Fruit fly (Drosophila melanogaster): ENCODE results near the gene U4-U6-60K.

The U4-U6-60K gene

DNA sequence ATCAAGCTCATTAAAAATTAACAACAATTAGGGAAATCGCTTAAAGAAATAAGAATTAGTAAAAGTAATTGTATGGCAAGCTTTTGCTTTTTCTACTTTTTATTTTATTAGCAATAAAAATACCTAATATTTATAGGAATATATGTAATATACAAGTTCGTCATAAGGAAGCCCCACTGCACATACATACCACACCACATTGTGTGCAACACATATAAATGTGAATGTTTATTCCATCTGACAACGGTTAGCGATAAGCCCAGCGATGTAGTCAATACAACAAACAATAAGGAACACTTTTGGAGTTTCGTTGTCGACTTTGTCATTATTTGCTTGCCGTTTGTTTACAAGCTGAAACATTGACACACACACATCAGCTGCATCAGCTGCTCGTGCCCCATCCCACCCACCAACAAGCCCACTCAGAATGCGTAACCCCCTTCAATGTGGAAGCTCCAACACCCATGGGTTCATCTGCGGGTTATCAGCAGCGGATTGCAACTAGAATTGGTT lies 28.4 kb downstream of the U4-U6-60K start (continued):
- no peak for TF ChIP-seq Dad (GFP tag; optimal IDR thresholded peaks at IDR 0.05)
- TF ChIP-seq btn (GFP tag; optimal IDR thresholded peaks at IDR 0.05): peak; percentile 43
- peak; percentile 70 for TF ChIP-seq Sry-β (GFP tag; optimal IDR thresholded peaks at IDR 0.05)
- TF ChIP-seq CG13424 (tag; optimal IDR thresholded peaks at IDR 0.05): peak; percentile 73
- no peak; the same call in 1 of the 2 replicates for TF ChIP-seq sisA (GFP tag; IDR thresholded peaks at IDR 0.05)
- TF ChIP-seq hb (GFP tag; IDR thresholded peaks at IDR 0.05; ENCODE audit: partially characterized antibody): no peak
- TF ChIP-seq HmgZ (tag; optimal IDR thresholded peaks at IDR 0.05): peak; percentile 23
- no peak for TF ChIP-seq Rfx (GFP tag; IDR thresholded peaks at IDR 0.05)
- TF ChIP-seq en (GFP tag; optimal IDR thresholded peaks at IDR 0.05): peak; percentile 48
- peak; percentile 55; the same call in 1 of the 2 replicates for TF ChIP-seq CG17328 (GFP tag; IDR thresholded peaks at IDR 0.05)
- peak; percentile 11 for TF ChIP-seq CG1647 (GFP tag; optimal IDR thresholded peaks at IDR 0.05)
- peak; percentile 90 for TF ChIP-seq nerfin-1 (tag; optimal IDR thresholded peaks at IDR 0.05)
- TF ChIP-seq sens (GFP tag): peak; percentile 96
- no peak for TF ChIP-seq fu2 (GFP tag; optimal IDR thresholded peaks at IDR 0.05)
- TF ChIP-seq CG5180 (GFP tag; optimal IDR thresholded peaks at IDR 0.05): peak; percentile 80
- TF ChIP-seq Nf-YB (GFP tag; optimal IDR thresholded peaks at IDR 0.05): peak; percentile 66
- no peak for TF ChIP-seq Poxn (GFP tag; IDR thresholded peaks at IDR 0.05)
- TF ChIP-seq gem (tag; optimal IDR thresholded peaks at IDR 0.05): peak; percentile 82
- no peak for TF ChIP-seq bowl (GFP tag; IDR thresholded peaks at IDR 0.05)
- peak; percentile 67 for TF ChIP-seq CG10462 (GFP tag; optimal IDR thresholded peaks at IDR 0.05)
- no peak for TF ChIP-seq pita (GFP tag; optimal IDR thresholded peaks at IDR 0.05)
- peak; percentile 25 for TF ChIP-seq Fer2 (tag; optimal IDR thresholded peaks at IDR 0.05)
- TF ChIP-seq Six4 (GFP tag; optimal IDR thresholded peaks at IDR 0.05): peak; percentile 66
- TF ChIP-seq HmgD (GFP tag; optimal IDR thresholded peaks at IDR 0.05): peak; percentile 21
- peak; percentile 61; the same call in 1 of the 2 replicates for TF ChIP-seq HLH3B (GFP tag; IDR thresholded peaks at IDR 0.05)
- peak; percentile 19; the same call in 1 of the 2 replicates for TF ChIP-seq E2f2 (GFP tag; IDR thresholded peaks at IDR 0.05)
- no peak for TF ChIP-seq Ets97D (GFP tag; optimal IDR thresholded peaks at IDR 0.05)
- peak; percentile 54 for TF ChIP-seq Hsf (GFP tag; optimal IDR thresholded peaks at IDR 0.05)
- peak; percentile 66 for TF ChIP-seq bab2 (GFP tag; optimal IDR thresholded peaks at IDR 0.05)
- no peak for TF ChIP-seq seq (GFP tag; IDR thresholded peaks at IDR 0.05)
- 0 out of 4 replicates have a peak, but pooled peaks have one; percentile 23 for TF ChIP-seq chinmo (GFP tag; IDR thresholded peaks at IDR 0.05; ENCODE audit: partially characterized antibody)
- TF ChIP-seq bigmax (GFP tag; optimal IDR thresholded peaks at IDR 0.05): peak; percentile 63
- no peak for TF ChIP-seq Hand (GFP tag; optimal IDR thresholded peaks at IDR 0.05)
- no peak for TF ChIP-seq CG11696 (GFP tag; IDR thresholded peaks at IDR 0.05)
- no peak for TF ChIP-seq wdn (GFP tag; IDR thresholded peaks at IDR 0.05)
- TF ChIP-seq NK7.1 (GFP tag; optimal IDR thresholded peaks at IDR 0.05): no peak
- no peak for TF ChIP-seq gcm2 (GFP tag; optimal IDR thresholded peaks at IDR 0.05)
- TF ChIP-seq Bteb2 (GFP tag; optimal IDR thresholded peaks at IDR 0.05): no peak
- TF ChIP-seq NFAT (GFP tag; IDR thresholded peaks at IDR 0.05): no peak
- TF ChIP-seq CG13296 (GFP tag; optimal IDR thresholded peaks at IDR 0.05): peak; percentile 34
- peak; percentile 5 for TF ChIP-seq Myb (GFP tag; optimal IDR thresholded peaks at IDR 0.05)
- TF ChIP-seq zen2 (GFP tag; IDR thresholded peaks at IDR 0.05; ENCODE audit: partially characterized antibody): no peak
- peak; percentile 27 for TF ChIP-seq tin (GFP tag; optimal IDR thresholded peaks at IDR 0.05)
- peak; percentile 66 for TF ChIP-seq scrt (GFP tag; optimal IDR thresholded peaks at IDR 0.05)
- TF ChIP-seq CG7963 (GFP tag; IDR thresholded peaks at IDR 0.05; ENCODE audit: partially characterized antibody): no peak
- peak; percentile 26 for TF ChIP-seq Sry-δ (GFP tag; optimal IDR thresholded peaks at IDR 0.05)
- TF ChIP-seq exex (tag; optimal IDR thresholded peaks at IDR 0.05): peak; percentile 2
- TF ChIP-seq CG33557 (GFP tag; optimal IDR thresholded peaks at IDR 0.05): peak; percentile 98
- peak; percentile 94 for TF ChIP-seq CG4707 (GFP tag; optimal IDR thresholded peaks at IDR 0.05)
- peak; percentile 53 for TF ChIP-seq Oli (tag; optimal IDR thresholded peaks at IDR 0.05)
- no peak for TF ChIP-seq Dll (GFP tag; IDR thresholded peaks at IDR 0.05; ENCODE audit: partially characterized antibody)
